Worm (Caenorhabditis elegans): Measurements from ENCODE around the gene C07G1.7.

- TF ChIP-seq let-607 (tag; optimal IDR thresholded peaks at IDR 0.05) (no peak), ama-1 (optimal IDR thresholded peaks at IDR 0.05) (no peak), ama-1 (GFP tag; optimal IDR thresholded peaks at IDR 0.05) (no peak), F57A8.1 (GFP tag; optimal IDR thresholded peaks at IDR 0.05) (no peak), ztf-3 (GFP tag; optimal IDR thresholded peaks at IDR 0.05) (no peak), sea-2 (GFP tag; IDR thresholded peaks at IDR 0.05) (no peak), unc-130 (GFP tag; optimal IDR thresholded peaks at IDR 0.05) (no peak), hlh-12 (tag; optimal IDR thresholded peaks at IDR 0.05) (no peak), cebp-2 (GFP tag; IDR thresholded peaks at IDR 0.05) (no peak), F10E7.11 (tag; optimal IDR thresholded peaks at IDR 0.05) (no peak)
Measured at ce11 chrIV:8175686-8176532, 35.7 kb downstream of the C07G1.7 start, which contains the start of gene pct-1.
